Worm (Caenorhabditis elegans): ENCODE data around the gene pqn-73.

pqn-73 gene

DNA sequence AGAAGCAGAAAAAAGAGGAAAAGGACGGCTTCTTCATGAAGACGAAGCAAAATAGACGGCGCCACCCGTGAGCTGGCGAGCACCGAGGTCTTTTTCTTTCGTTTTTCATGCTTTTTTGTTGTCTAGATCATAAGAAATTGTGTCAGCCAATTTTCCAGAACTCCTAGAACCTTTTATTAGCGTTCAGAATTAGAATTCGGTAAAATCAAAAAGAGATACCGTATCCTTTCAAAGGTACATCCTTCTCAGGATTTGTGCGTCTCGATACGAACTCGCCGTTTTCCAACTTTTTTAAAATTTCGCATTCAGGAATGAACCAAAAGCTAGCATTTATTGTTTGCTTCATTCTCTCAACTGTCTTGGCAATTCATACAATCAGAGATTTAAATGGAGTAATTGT, 32.5 kb downstream of the pqn-73 start, which contains the start of gene F54C9.7:
TSS of gene F54C9.7 (plus strand) at position 301 of the 400 bp plus-strand sequence.
- TF ChIP-seq lsl-1 (GFP tag; optimal IDR thresholded peaks at IDR 0.05) (no peak), ceh-79 (tag; optimal IDR thresholded peaks at IDR 0.05) (no peak), atf-7 (tag; optimal IDR thresholded peaks at IDR 0.05) (no peak), rpc-1 (optimal IDR thresholded peaks at IDR 0.05) (no peak), rpc-1 (tag; optimal IDR thresholded peaks at IDR 0.05) (no peak), sptf-2 (GFP tag; optimal IDR thresholded peaks at IDR 0.05) (no peak), tbx-9 (tag; optimal IDR thresholded peaks at IDR 0.05; ENCODE audit: borderline replicate concordance) (no peak), gei-17 (GFP tag; optimal IDR thresholded peaks at IDR 0.05) (no peak), tlf-1 (GFP tag; optimal IDR thresholded peaks at IDR 0.05) (no peak), ztf-22 (GFP tag; optimal IDR thresholded peaks at IDR 0.05) (no peak), ztf-3 (GFP tag; optimal IDR thresholded peaks at IDR 0.05) (no peak), T07F8.4 (tag; optimal IDR thresholded peaks at IDR 0.05) (no peak), ceh-40 (GFP tag; IDR thresholded peaks at IDR 0.05) (no peak), B0261.1 (tag; optimal IDR thresholded peaks at IDR 0.05) (no peak), fkh-3 (tag; optimal IDR thresholded peaks at IDR 0.05) (no peak), ceh-58 (GFP tag; IDR thresholded peaks at IDR 0.05) (no peak), sea-2 (GFP tag; IDR thresholded peaks at IDR 0.05) (no peak), madf-3 (GFP tag; IDR thresholded peaks at IDR 0.05) (no peak), tbp1 (GFP tag; optimal IDR thresholded peaks at IDR 0.05) (no peak)

ce11 chrII:8575184-8575583, 34.7 kb downstream of the pqn-73 start, which contains the start of gene puf-5:
TSS of gene puf-5 (plus strand) at chrII:8575541.
- no peak for TF ChIP-seq bed-1 (GFP tag; IDR thresholded peaks at IDR 0.05)
- TF ChIP-seq F49E8.2 (tag; optimal IDR thresholded peaks at IDR 0.05; ENCODE audit: insufficient read depth) = peak; percentile 73
- no peak for TF ChIP-seq somi-1 (GFP tag; optimal IDR thresholded peaks at IDR 0.05)
- no peak for TF ChIP-seq Y56A3A.18 (GFP tag; IDR thresholded peaks at IDR 0.05)
- TF ChIP-seq tbp1 (GFP tag; optimal IDR thresholded peaks at IDR 0.05) = peak; percentile 15
- no peak for TF ChIP-seq rpc-1 (optimal IDR thresholded peaks at IDR 0.05)
- no peak for TF ChIP-seq rpc-1 (tag; optimal IDR thresholded peaks at IDR 0.05)
- TF ChIP-seq Y53F4B.3 (GFP tag; IDR thresholded peaks at IDR 0.05) = no peak
- TF ChIP-seq F52B5.7 (tag; optimal IDR thresholded peaks at IDR 0.05) = no peak
- no peak for TF ChIP-seq ztf-6 (GFP tag; IDR thresholded peaks at IDR 0.05)
- TF ChIP-seq hsf-1 (GFP tag; IDR thresholded peaks at IDR 0.05) = peak; percentile 65; the same call in 1 of the 2 replicates
- no peak for TF ChIP-seq sea-2 (GFP tag; IDR thresholded peaks at IDR 0.05)
- TF ChIP-seq T26A5.8 (tag; optimal IDR thresholded peaks at IDR 0.05) = no peak
- no peak for TF ChIP-seq bed-2 (GFP tag; IDR thresholded peaks at IDR 0.05)
- TF ChIP-seq ztf-3 (GFP tag; optimal IDR thresholded peaks at IDR 0.05) = no peak
- no peak for TF ChIP-seq mes-4 (tag; optimal IDR thresholded peaks at IDR 0.05)
- no peak for TF ChIP-seq nhr-120 (GFP tag; IDR thresholded peaks at IDR 0.05)
- no peak for TF ChIP-seq let-607 (tag; optimal IDR thresholded peaks at IDR 0.05)
- no peak for TF ChIP-seq F22D6.2 (tag; optimal IDR thresholded peaks at IDR 0.05)
- no peak for TF ChIP-seq F37B4.10 (GFP tag; IDR thresholded peaks at IDR 0.05)
- TF ChIP-seq aptf-3 (GFP tag; IDR thresholded peaks at IDR 0.05) = no peak
- no peak for TF ChIP-seq hlh-12 (tag; optimal IDR thresholded peaks at IDR 0.05)
- TF ChIP-seq cebp-1 (GFP tag; IDR thresholded peaks at IDR 0.05) = no peak
- no peak for TF ChIP-seq cebp-1 (tag; optimal IDR thresholded peaks at IDR 0.05)
- TF ChIP-seq egrh-3 (GFP tag; IDR thresholded peaks at IDR 0.05) = no peak
- TF ChIP-seq B0336.3 (GFP tag; IDR thresholded peaks at IDR 0.05) = no peak
- TF ChIP-seq rec-8 (tag; optimal IDR thresholded peaks at IDR 0.05) = no peak
- no peak for TF ChIP-seq F55B11.4 (tag; optimal IDR thresholded peaks at IDR 0.05; ENCODE audit: borderline replicate concordance, insufficient read depth)
- no peak for TF ChIP-seq nhr-179 (tag; optimal IDR thresholded peaks at IDR 0.05)
- TF ChIP-seq attf-6 (GFP tag; IDR thresholded peaks at IDR 0.05) = no peak
- no peak for TF ChIP-seq zim-3 (tag; optimal IDR thresholded peaks at IDR 0.05)
- TF ChIP-seq Y95B8A.8 (GFP tag; IDR thresholded peaks at IDR 0.05) = 0 out of 2 replicates have a peak, but pooled peaks have one; percentile 56
- TF ChIP-seq dpl-1 (GFP tag; optimal IDR thresholded peaks at IDR 0.05) = peak; percentile 63
- TF ChIP-seq egl-18 (GFP tag; IDR thresholded peaks at IDR 0.05) = no peak
- TF ChIP-seq Y53G8AR.9 (GFP tag; conservative IDR thresholded peaks at IDR 0.05) = no peak

Data from whole organism, young adult.